Worm (Caenorhabditis elegans) whole organism, mixed stage, embryonic: ENCODE measurements around the gene coq-3.

Source experiments
- ceh-43 ChIP-seq: fragments of 200-800 bp; sonication (Bioruptor generic); optimal IDR thresholded peaks from 2 replicates; lab custom pipeline; 2018; ENCODE audit warnings: mild to moderate bottlenecking, missing genetic modification characterization, moderate library complexity, missing compliant biosample characterization
- ces-1 ChIP-seq: fragments of 150-350 bp; optimal IDR thresholded peaks from 2 replicates; lab custom pipeline; 2014; ENCODE audit warnings: missing biosample characterization, missing genetic modification reagents, missing genetic modification characterization
- lin-13 ChIP-seq: fragments of 150-350 bp; optimal IDR thresholded peaks from 2 replicates; lab custom pipeline; 2014; ENCODE audit warnings: missing biosample characterization, missing genetic modification characterization
- lsy-2 ChIP-seq: fragments of 150-350 bp; optimal IDR thresholded peaks from 2 replicates; lab custom pipeline; 2014; ENCODE audit warnings: missing biosample characterization, missing genetic modification characterization
- nhr-12 ChIP-seq: fragments of 150-350 bp; optimal IDR thresholded peaks from 2 replicates; lab custom pipeline; 2014; ENCODE audit warnings: missing biosample characterization, missing genetic modification characterization
- nhr-28 ChIP-seq: fragments of 150-350 bp; optimal IDR thresholded peaks from 2 replicates; lab custom pipeline; 2014; ENCODE audit warnings: missing biosample characterization, missing genetic modification characterization
- snpc-4 ChIP-seq: fragments of 150-350 bp; optimal IDR thresholded peaks from 2 replicates; lab custom pipeline; 2014; ENCODE audit warnings: missing biosample characterization, missing genetic modification characterization
- unc-39 ChIP-seq: fragments of 150-350 bp; optimal IDR thresholded peaks from 2 replicates; lab custom pipeline; 2014; ENCODE audit warnings: missing biosample characterization, missing genetic modification characterization

DNA sequence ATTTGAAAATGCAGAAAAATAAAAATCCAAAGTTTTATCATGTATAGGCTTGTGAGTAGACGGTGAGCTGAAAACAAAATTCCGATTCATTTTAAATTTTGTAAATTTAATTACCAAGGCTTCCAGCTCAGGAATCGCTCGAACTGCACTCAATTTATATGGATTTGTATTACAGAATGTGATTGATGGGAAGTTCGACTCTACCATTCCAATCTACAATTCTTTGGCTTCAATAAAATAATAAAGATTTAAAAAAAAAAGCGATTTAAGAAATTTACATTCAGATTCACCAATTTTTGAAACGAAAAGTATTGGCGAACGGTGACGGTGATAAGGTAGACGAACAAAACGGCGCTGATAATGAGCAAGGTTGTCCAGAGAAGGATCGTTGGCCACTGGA lies 25.5 kb downstream of the coq-3 start:
- no peak for TF ChIP-seq unc-39 (tag; lab: Kevin White, UChicago)
- TF ChIP-seq nhr-28 (tag; lab: Kevin White, UChicago), result no peak
- TF ChIP-seq lin-13 (tag; lab: Kevin White, UChicago), result no peak
- no peak for TF ChIP-seq lsy-2 (tag; lab: Kevin White, UChicago)
- TF ChIP-seq snpc-4 (tag; lab: Kevin White, UChicago), result no peak
- TF ChIP-seq ceh-43, result no peak
- TF ChIP-seq nhr-12 (tag; lab: Kevin White, UChicago), result no peak
- TF ChIP-seq ces-1, result no peak
